Worm (Caenorhabditis elegans): ENCODE results near the gene ZK945.7.

DNA sequence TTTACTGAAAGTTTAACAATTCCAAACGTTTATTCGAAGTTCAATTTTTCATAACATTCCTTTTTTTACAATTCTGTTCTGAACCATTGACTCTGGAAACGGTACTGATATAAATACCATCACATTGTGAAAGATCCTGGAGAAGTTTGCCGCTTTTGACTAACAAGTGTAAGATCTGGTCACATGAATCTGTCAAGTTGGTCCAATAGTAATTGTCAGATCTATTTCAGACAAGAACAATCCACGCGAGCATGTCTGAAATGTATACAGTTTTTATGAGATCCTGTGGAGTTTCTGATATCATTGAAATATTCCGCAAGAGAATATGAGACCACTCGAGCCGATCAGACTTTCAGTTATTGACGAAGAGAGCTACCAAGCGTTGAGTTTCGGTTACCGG, 15.2 kb downstream of the ZK945.7 start:
- no peak for TF ChIP-seq nhr-77 (tag; optimal IDR thresholded peaks at IDR 0.05)
- TF ChIP-seq lin-13 (GFP tag; optimal IDR thresholded peaks at IDR 0.05), result no peak
- no peak for TF ChIP-seq xbp-1 (tag; optimal IDR thresholded peaks at IDR 0.05)
- TF ChIP-seq sup-37 (GFP tag; optimal IDR thresholded peaks at IDR 0.05), result no peak
- no peak for TF ChIP-seq lsy-2 (tag; optimal IDR thresholded peaks at IDR 0.05)
- no peak for TF ChIP-seq unc-130 (tag; optimal IDR thresholded peaks at IDR 0.05)
- TF ChIP-seq dpl-1 (GFP tag; optimal IDR thresholded peaks at IDR 0.05), result no peak
- TF ChIP-seq lin-39 (tag; optimal IDR thresholded peaks at IDR 0.05), result no peak
- TF ChIP-seq snpc-4 (tag; optimal IDR thresholded peaks at IDR 0.05), result no peak
- TF ChIP-seq nhr-12 (tag; optimal IDR thresholded peaks at IDR 0.05), result no peak
- no peak for TF ChIP-seq sox-4 (tag; optimal IDR thresholded peaks at IDR 0.05)
- TF ChIP-seq ztf-11 (tag; optimal IDR thresholded peaks at IDR 0.05), result no peak
- TF ChIP-seq tlp-1 (tag; optimal IDR thresholded peaks at IDR 0.05), result no peak
